Fruit fly (Drosophila melanogaster) whole organism, embryonic: Measurements from ENCODE around the gene Lsp2.

Experiments used
- Abd-B ChIP-seq: fragments of 200-800 bp; sonication (Bioruptor generic); optimal IDR thresholded peaks from 2 replicates; lab custom pipeline; 2018; ENCODE audit warnings: missing biosample characterization, mild to moderate bottlenecking, missing genetic modification characterization, moderate library complexity
- Awh ChIP-seq: fragments of 200-800 bp; sonication (Bioruptor generic); IDR thresholded peaks from 2 replicates; pipeline ENCODE4, ENCODE4 v1.3.6; 2022; ENCODE audit warnings: missing biosample characterization, missing genetic modification characterization
- Bteb2 ChIP-seq: fragments of 200-800 bp; sonication (Bioruptor generic); optimal IDR thresholded peaks from 2 replicates; lab custom pipeline; 2016; ENCODE audit warnings: missing biosample characterization, missing genetic modification characterization
- C15 ChIP-seq: fragments of 200-800 bp; sonication (Bioruptor generic); IDR thresholded peaks from 3 replicates; pipeline ENCODE4 v1.3.6; 2022; ENCODE audit warnings: missing biosample characterization, missing genetic modification characterization
- CG10147 ChIP-seq: fragments of 200-800 bp; sonication (Bioruptor generic); optimal IDR thresholded peaks from 2 replicates; lab custom pipeline; 2019; ENCODE audit warnings: missing biosample characterization, mild to moderate bottlenecking, missing genetic modification characterization, moderate library complexity
- CG11398 ChIP-seq: fragments of 200-800 bp; sonication (Bioruptor generic); optimal IDR thresholded peaks from 2 replicates; lab custom pipeline; 2016; ENCODE audit warnings: missing biosample characterization, missing genetic modification characterization
- CG11456 ChIP-seq: fragments of 200-800 bp; sonication (Bioruptor generic); IDR thresholded peaks from 3 replicates; pipeline ENCODE4 v1.3.6; 2022; ENCODE audit warnings: missing biosample characterization, missing genetic modification characterization
- CG11696 ChIP-seq: fragments of 200-800 bp; sonication (Bioruptor generic); IDR thresholded peaks from 2 replicates; pipeline ENCODE4 v1.3.6; 2022; ENCODE audit warnings: missing biosample characterization, missing genetic modification characterization
- CG15073 ChIP-seq: fragments of 200-800 bp; sonication (Bioruptor generic); optimal IDR thresholded peaks from 2 replicates; lab custom pipeline; 2016; ENCODE audit warnings: missing biosample characterization, missing genetic modification characterization
- CG2199 ChIP-seq: fragments of 200-800 bp; sonication (Bioruptor generic); IDR thresholded peaks from 3 replicates; pipeline ENCODE4 v1.3.6; 2022; ENCODE audit warnings: missing biosample characterization, missing genetic modification characterization
- CG2875 ChIP-seq: fragments of 200-800 bp; sonication (Bioruptor generic); optimal IDR thresholded peaks from 2 replicates; lab custom pipeline; 2017; ENCODE audit warnings: missing biosample characterization, mild to moderate bottlenecking, missing genetic modification characterization, missing genetic modification reagents
- CG30431 ChIP-seq: fragments of 200-800 bp; sonication (Bioruptor generic); optimal IDR thresholded peaks from 2 replicates; lab custom pipeline; 2017; ENCODE audit warnings: missing biosample characterization, missing genetic modification characterization
- CG43689 ChIP-seq: fragments of 200-800 bp; sonication (Bioruptor generic); IDR thresholded peaks from 2 replicates; pipeline ENCODE4 v1.3.6; 2022; ENCODE audit warnings: missing biosample characterization, missing genetic modification characterization
- CG6272 ChIP-seq: fragments of 200-800 bp; sonication (Bioruptor generic); IDR thresholded peaks from 2 replicates; pipeline ENCODE4 v1.3.6; 2022; ENCODE audit warnings: missing biosample characterization, missing genetic modification characterization
- CG6683 ChIP-seq: fragments of 200-800 bp; sonication (Bioruptor generic); optimal IDR thresholded peaks from 2 replicates; lab custom pipeline; 2017; ENCODE audit warnings: missing biosample characterization, mild to moderate bottlenecking, missing genetic modification characterization, missing genetic modification reagents
- CG6791 ChIP-seq: fragments of 200-800 bp; sonication (Bioruptor generic); IDR thresholded peaks from 3 replicates; pipeline ENCODE4 v1.3.6; 2022; ENCODE audit warnings: missing biosample characterization, missing genetic modification characterization; ENCODE audit not compliant: partially characterized antibody
- CG6854 ChIP-seq: fragments of 200-800 bp; sonication (Bioruptor generic); optimal IDR thresholded peaks from 3 replicates; lab custom pipeline; 2017; ENCODE audit warnings: missing biosample characterization, mild to moderate bottlenecking, missing genetic modification characterization
- CG9609 ChIP-seq: fragments of 200-800 bp; sonication (Bioruptor generic); optimal IDR thresholded peaks from 3 replicates; lab custom pipeline; 2016; ENCODE audit warnings: missing biosample characterization, missing genetic modification characterization
- CG9797 ChIP-seq: fragments of 200-800 bp; sonication (Bioruptor generic); optimal IDR thresholded peaks from 3 replicates; lab custom pipeline; 2018; ENCODE audit warnings: missing biosample characterization, mild to moderate bottlenecking, missing genetic modification characterization
- Dip2 ChIP-seq: fragments of 200-800 bp; sonication (Bioruptor generic); IDR thresholded peaks from 2 replicates; pipeline ENCODE4 v1.3.6; 2022; ENCODE audit warnings: missing biosample characterization, missing genetic modification characterization
- Dref ChIP-seq: fragments of 200-800 bp; sonication (Bioruptor generic); IDR thresholded peaks from 2 replicates; pipeline ENCODE4 v1.3.6; 2022; ENCODE audit warnings: missing biosample characterization, missing genetic modification characterization
- GATAe ChIP-seq: fragments of 200-800 bp; sonication (Bioruptor generic); conservative IDR thresholded peaks from 2 replicates; pipeline ENCODE4 v1.3.6; 2022; ENCODE audit warnings: missing biosample characterization, missing genetic modification characterization
- Hr51 ChIP-seq, 2 experiments: fragments of 200-800 bp; sonication (Bioruptor generic); optimal IDR thresholded peaks; 2 replicates in 1 of 2; 3 replicates in 1 of 2; lab custom pipeline; 2016 to 2018; ENCODE audit warnings: missing biosample characterization in 2 of 2, missing genetic modification characterization in 2 of 2, mild to moderate bottlenecking in 1 of 2, moderate library complexity in 1 of 2
- NC2β ChIP-seq: fragments of 200-800 bp; sonication (Bioruptor generic); optimal IDR thresholded peaks from 2 replicates; lab custom pipeline; 2016; ENCODE audit warnings: missing biosample characterization, missing genetic modification characterization
- Nf-YA ChIP-seq: fragments of 200-800 bp; sonication (Bioruptor generic); IDR thresholded peaks from 2 replicates; pipeline ENCODE4 v1.3.6; 2022; ENCODE audit warnings: missing biosample characterization, missing genetic modification characterization
- Tbp ChIP-seq: fragments of >200 bp; optimal IDR thresholded peaks from 2 replicates; lab custom pipeline; 2018; ENCODE audit warnings: missing biosample characterization, missing genetic modification characterization
- aop ChIP-seq: fragments of 200-800 bp; sonication (Bioruptor generic); IDR thresholded peaks from 2 replicates; pipeline ENCODE4 v1.3.6; 2022; ENCODE audit warnings: missing biosample characterization, missing genetic modification characterization
- ash1 ChIP-seq: fragments of 200-800 bp; sonication (Bioruptor generic); optimal IDR thresholded peaks from 2 replicates; lab custom pipeline; 2018; ENCODE audit warnings: missing biosample characterization, mild to moderate bottlenecking, missing genetic modification characterization
- bab2 ChIP-seq: fragments of 200-800 bp; sonication (Bioruptor generic); optimal IDR thresholded peaks from 2 replicates; lab custom pipeline; 2016; ENCODE audit warnings: missing biosample characterization, missing genetic modification characterization
- croc ChIP-seq: fragments of 200-800 bp; sonication (Bioruptor generic); conservative IDR thresholded peaks from 3 replicates; pipeline ENCODE4 v1.3.6; 2022; ENCODE audit warnings: missing biosample characterization, missing genetic modification characterization
- gcm ChIP-seq: fragments of 200-800 bp; sonication (Bioruptor generic); optimal IDR thresholded peaks from 2 replicates; lab custom pipeline; 2019; ENCODE audit warnings: missing biosample characterization, mild to moderate bottlenecking, missing genetic modification characterization, moderate library complexity
- gcm2 ChIP-seq: fragments of 200-800 bp; sonication (Bioruptor generic); optimal IDR thresholded peaks from 2 replicates; lab custom pipeline; 2016; ENCODE audit warnings: missing biosample characterization, missing genetic modification characterization
- gsb-n ChIP-seq: fragments of 200-800 bp; sonication (Bioruptor generic); optimal IDR thresholded peaks from 3 replicates; lab custom pipeline; 2018; ENCODE audit warnings: missing biosample characterization, mild to moderate bottlenecking, missing genetic modification characterization
- hkb ChIP-seq, 2 experiments: fragments of 200-800 bp in 1 of 2; fragments of >200 bp in 1 of 2; sonication (Bioruptor generic) in 1 of 2; IDR thresholded peaks in 1 of 2; optimal IDR thresholded peaks in 1 of 2; 2 replicates each; pipeline versions ENCODE4 v1.3.6 to Lab custom; 2017 to 2022; ENCODE audit warnings: missing biosample characterization in 1 of 2, missing genetic modification characterization in 1 of 2
- inv ChIP-seq: fragments of 200-800 bp; sonication (Bioruptor generic); IDR thresholded peaks from 2 replicates; pipeline ENCODE4 v1.3.6; 2022; ENCODE audit warnings: missing biosample characterization, missing genetic modification characterization; ENCODE audit not compliant: partially characterized antibody
- jumu ChIP-seq: fragments of 200-800 bp; sonication (Bioruptor generic); optimal IDR thresholded peaks from 3 replicates; lab custom pipeline; 2016; ENCODE audit warnings: missing biosample characterization, missing genetic modification characterization
- lola ChIP-seq, 3 experiments: fragments of >200 bp in 2 of 3; fragments of 200-800 bp in 1 of 3; sonication (Bioruptor generic) in 1 of 3; optimal IDR thresholded peaks; 2 replicates each; lab custom pipeline; 2017 to 2019; ENCODE audit warnings: missing biosample characterization in 3 of 3, missing genetic modification characterization in 3 of 3, mild to moderate bottlenecking in 1 of 3, moderate library complexity in 1 of 3
- luna ChIP-seq: fragments of 200-800 bp; sonication (Bioruptor generic); optimal IDR thresholded peaks from 2 replicates; lab custom pipeline; 2016; ENCODE audit warnings: missing biosample characterization, missing genetic modification characterization
- ranshi ChIP-seq: fragments of 200-800 bp; sonication (Bioruptor generic); IDR thresholded peaks from 2 replicates; pipeline ENCODE4 v1.3.6; 2022; ENCODE audit warnings: missing biosample characterization, missing genetic modification characterization
- so ChIP-seq: fragments of 200-800 bp; sonication (Bioruptor generic); IDR thresholded peaks from 3 replicates; pipeline ENCODE4 v1.3.6; 2022; ENCODE audit warnings: missing biosample characterization, missing genetic modification characterization
- sqz ChIP-seq: fragments of 200-800 bp; sonication (Bioruptor generic); optimal IDR thresholded peaks from 3 replicates; lab custom pipeline; 2018; ENCODE audit warnings: missing biosample characterization, mild to moderate bottlenecking, missing genetic modification characterization
- trh ChIP-seq: fragments of 200-800 bp; sonication (Bioruptor generic); optimal IDR thresholded peaks from 2 replicates; lab custom pipeline; 2016; ENCODE audit warnings: missing biosample characterization, missing genetic modification characterization

The Lsp2 gene

dm6 chr3L:12131918-12132317, 2.7 kb downstream of the Lsp2 start, which contains the start of gene DEF8 (continued):
- peak; percentile 85 for TF ChIP-seq sqz
- peak; percentile 55; the same call in 1 of the 2 replicates for TF ChIP-seq aop (GFP tag; lab: Robert Waterston, UW)
- peak; percentile 64 for TF ChIP-seq CG6854 (GFP tag; lab: Kevin White, UChicago)
- TF ChIP-seq inv (GFP tag; lab: Robert Waterston, UW): no peak; the same call in 1 of the 2 replicates
- peak; percentile 78 for TF ChIP-seq CG11456 (GFP tag; lab: Robert Waterston, UW)
- no peak for TF ChIP-seq hkb (optimal IDR thresholded peaks at IDR 0.05; lab: Kevin White, UChicago)
- TF ChIP-seq hkb (GFP tag; IDR thresholded peaks at IDR 0.05; lab: Robert Waterston, UW): peak; percentile 89
- TF ChIP-seq so (GFP tag; lab: Robert Waterston, UW): peak; percentile 75; the same call in 2 of the 3 replicates
- TF ChIP-seq CG9609: peak; percentile 19
- peak; percentile 71 for TF ChIP-seq CG6683 (GFP tag; lab: Kevin White, UChicago)
- TF ChIP-seq C15 (GFP tag; lab: Robert Waterston, UW): peak; percentile 78; the same call in 2 of the 3 replicates
- TF ChIP-seq bab2: peak; percentile 60
- TF ChIP-seq gcm (GFP tag; lab: Kevin White, UChicago): peak; percentile 81
- TF ChIP-seq lola (GFP tag; optimal IDR thresholded peaks at IDR 0.05; lab: Kevin White, UChicago): peak in 1 of 3 experiments; percentile 91
- peak; percentile 19 for TF ChIP-seq Bteb2 (GFP tag; lab: Kevin White, UChicago)
- TF ChIP-seq CG11696 (GFP tag; lab: Robert Waterston, UW): peak; percentile 72
- TF ChIP-seq CG11398 (GFP tag; lab: Kevin White, UChicago): no peak
- no peak for TF ChIP-seq CG6791
- no peak for TF ChIP-seq CG2199 (GFP tag; lab: Robert Waterston, UW)
- TF ChIP-seq CG30431 (GFP tag; lab: Kevin White, UChicago): peak; percentile 51
- TF ChIP-seq gcm2: no peak
- no peak for TF ChIP-seq CG15073 (GFP tag; lab: Kevin White, UChicago)
- TF ChIP-seq Tbp (GFP tag; lab: Kevin White, UChicago): no peak
- TF ChIP-seq Abd-B (GFP tag; lab: Kevin White, UChicago): no peak
- TF ChIP-seq CG6272 (GFP tag; lab: Robert Waterston, UW): peak; percentile 54; the same call in 1 of the 2 replicates
- peak; percentile 73 for TF ChIP-seq CG43689 (GFP tag; lab: Robert Waterston, UW)
- TF ChIP-seq CG9797 (GFP tag; lab: Kevin White, UChicago): peak; percentile 31
- peak; percentile 56 for TF ChIP-seq CG2875 (GFP tag; lab: Kevin White, UChicago)
- peak; percentile 90 for TF ChIP-seq Awh (GFP tag; lab: Robert Waterston, UW)
- peak; percentile 69 for TF ChIP-seq croc (GFP tag; lab: Robert Waterston, UW)
- peak; percentile 83 for TF ChIP-seq Nf-YA
- TF ChIP-seq CG10147: peak; percentile 86
- TF ChIP-seq luna (GFP tag; lab: Kevin White, UChicago): no peak
- peak; percentile 45 to 95 for TF ChIP-seq Hr51 (GFP tag; optimal IDR thresholded peaks at IDR 0.05; lab: Kevin White, UChicago)
- no peak for TF ChIP-seq GATAe (GFP tag; lab: Robert Waterston, UW)
- no peak for TF ChIP-seq Dip2 (GFP tag; lab: Robert Waterston, UW)
- peak; percentile 31 for TF ChIP-seq trh (GFP tag; lab: Kevin White, UChicago)
- TF ChIP-seq gsb-n (tag; lab: Kevin White, UChicago): peak; percentile 85
- peak; percentile 36 for TF ChIP-seq NC2β
- peak; percentile 11 for TF ChIP-seq ash1 (GFP tag; lab: Kevin White, UChicago)
- peak; percentile 18 for TF ChIP-seq jumu (GFP tag; lab: Kevin White, UChicago)
- TF ChIP-seq Dref (GFP tag; lab: Robert Waterston, UW): peak; percentile 55
- TF ChIP-seq ranshi (GFP tag; lab: Robert Waterston, UW): peak; percentile 91
- TF ChIP-seq, all 482 proteins: peak for 349
